Fruit fly (Drosophila melanogaster) whole organism, embryonic: ENCODE data around the gene CG6983.

Experiments used
- Bgb ChIP-seq: fragments of 200-800 bp; sonication (Bioruptor generic); IDR thresholded peaks from 2 replicates; pipeline ENCODE4 v1.3.6; 2022; ENCODE audit warnings: missing biosample characterization, missing genetic modification characterization; ENCODE audit not compliant: partially characterized antibody
- CG11504 ChIP-seq: fragments of 200-800 bp; sonication (Bioruptor generic); optimal IDR thresholded peaks from 3 replicates; lab custom pipeline; 2019; ENCODE audit warnings: missing biosample characterization, mild to moderate bottlenecking, missing genetic modification characterization, moderate library complexity
- CG12942 ChIP-seq: fragments of 200-800 bp; sonication (Bioruptor generic); optimal IDR thresholded peaks from 3 replicates; lab custom pipeline; 2016; ENCODE audit warnings: missing biosample characterization, missing genetic modification characterization
- CG13287 ChIP-seq: fragments of 200-800 bp; sonication (Bioruptor generic); IDR thresholded peaks from 2 replicates; pipeline ENCODE4 v1.3.6; 2022; ENCODE audit warnings: missing biosample characterization, missing genetic modification characterization; ENCODE audit not compliant: partially characterized antibody
- CG13424 ChIP-seq: fragments of 200-800 bp; sonication (Bioruptor generic); optimal IDR thresholded peaks from 2 replicates; lab custom pipeline; 2019; ENCODE audit warnings: missing biosample characterization, mild to moderate bottlenecking, missing genetic modification characterization, moderate library complexity
- CG13775 ChIP-seq: fragments of 200-800 bp; sonication (Bioruptor generic); optimal IDR thresholded peaks from 3 replicates; lab custom pipeline; 2017; ENCODE audit warnings: missing biosample characterization, mild to moderate bottlenecking, missing genetic modification characterization
- CG14710 ChIP-seq: fragments of 200-800 bp; sonication (Bioruptor generic); optimal IDR thresholded peaks from 3 replicates; lab custom pipeline; 2019; ENCODE audit warnings: missing biosample characterization, mild to moderate bottlenecking, missing genetic modification characterization, moderate library complexity
- CG15269 ChIP-seq: fragments of 200-800 bp; sonication (Bioruptor generic); optimal IDR thresholded peaks from 2 replicates; lab custom pipeline; 2018; ENCODE audit warnings: missing biosample characterization, mild to moderate bottlenecking, missing genetic modification characterization, moderate library complexity
- CG1647 ChIP-seq: fragments of 200-800 bp; sonication (Bioruptor generic); optimal IDR thresholded peaks from 3 replicates; lab custom pipeline; 2016; ENCODE audit warnings: missing biosample characterization, missing genetic modification characterization
- CG16813 ChIP-seq: fragments of 200-800 bp; sonication (Bioruptor generic); IDR thresholded peaks from 3 replicates; pipeline ENCODE4 v1.3.6; 2022; ENCODE audit warnings: missing biosample characterization, missing genetic modification characterization; ENCODE audit not compliant: partially characterized antibody
- CG16863 ChIP-seq: fragments of 200-800 bp; sonication (Bioruptor generic); optimal IDR thresholded peaks from 3 replicates; lab custom pipeline; 2016; ENCODE audit warnings: missing biosample characterization, missing genetic modification characterization
- CG17359 ChIP-seq: fragments of 200-800 bp; sonication (Bioruptor generic); optimal IDR thresholded peaks from 3 replicates; lab custom pipeline; 2018; ENCODE audit warnings: missing biosample characterization, mild to moderate bottlenecking, missing genetic modification characterization, moderate library complexity
- CG17568 ChIP-seq: fragments of 200-800 bp; sonication (Bioruptor generic); optimal IDR thresholded peaks from 2 replicates; lab custom pipeline; 2018; ENCODE audit warnings: missing biosample characterization, mild to moderate bottlenecking, missing genetic modification characterization, moderate library complexity
- CG2875 ChIP-seq: fragments of 200-800 bp; sonication (Bioruptor generic); optimal IDR thresholded peaks from 2 replicates; lab custom pipeline; 2017; ENCODE audit warnings: missing biosample characterization, mild to moderate bottlenecking, missing genetic modification characterization, missing genetic modification reagents
- CG34422 ChIP-seq: fragments of 200-800 bp; sonication (Bioruptor generic); IDR thresholded peaks from 3 replicates; pipeline ENCODE4 v1.3.6; 2022; ENCODE audit warnings: missing biosample characterization, missing genetic modification characterization
- CG42726 ChIP-seq: fragments of 200-800 bp; sonication (Bioruptor generic); IDR thresholded peaks from 2 replicates; pipeline ENCODE4 v1.3.6; 2022; ENCODE audit warnings: missing biosample characterization, missing genetic modification characterization; ENCODE audit not compliant: partially characterized antibody
- CG6654 ChIP-seq: fragments of 200-800 bp; sonication (Bioruptor generic); optimal IDR thresholded peaks from 2 replicates; lab custom pipeline; 2017; ENCODE audit warnings: missing biosample characterization, mild to moderate bottlenecking, missing genetic modification characterization
- CG6854 ChIP-seq: fragments of 200-800 bp; sonication (Bioruptor generic); optimal IDR thresholded peaks from 3 replicates; lab custom pipeline; 2017; ENCODE audit warnings: missing biosample characterization, mild to moderate bottlenecking, missing genetic modification characterization
- Drgx ChIP-seq: fragments of 200-800 bp; sonication (Bioruptor generic); IDR thresholded peaks from 2 replicates; pipeline ENCODE4 v1.3.6; 2022; ENCODE audit warnings: missing biosample characterization, missing genetic modification characterization
- E2f2 ChIP-seq: fragments of 200-800 bp; sonication (Bioruptor generic); IDR thresholded peaks from 2 replicates; pipeline ENCODE4 v1.3.6; 2022; ENCODE audit warnings: missing biosample characterization, missing genetic modification characterization
- HLH4C ChIP-seq: fragments of 200-800 bp; sonication (Bioruptor generic); IDR thresholded peaks from 3 replicates; pipeline ENCODE4 v1.3.6; 2022; ENCODE audit warnings: missing biosample characterization, missing genetic modification characterization; ENCODE audit not compliant: partially characterized antibody
- Hr51 ChIP-seq, 2 experiments: fragments of 200-800 bp; sonication (Bioruptor generic); optimal IDR thresholded peaks; 2 replicates in 1 of 2; 3 replicates in 1 of 2; lab custom pipeline; 2016 to 2018; ENCODE audit warnings: missing biosample characterization in 2 of 2, missing genetic modification characterization in 2 of 2, mild to moderate bottlenecking in 1 of 2, moderate library complexity in 1 of 2
- Lpt ChIP-seq: fragments of >200 bp; optimal IDR thresholded peaks from 2 replicates; lab custom pipeline; 2018; ENCODE audit warnings: missing biosample characterization, missing genetic modification characterization
- MTF-1 ChIP-seq: fragments of 200-800 bp; sonication (Bioruptor generic); optimal IDR thresholded peaks from 2 replicates; lab custom pipeline; 2018; ENCODE audit warnings: missing biosample characterization, mild to moderate bottlenecking, missing genetic modification characterization, borderline replicate concordance
- Med ChIP-seq: fragments of 200-800 bp; sonication (Bioruptor generic); peaks from one replicate; lab custom pipeline; 2016; ENCODE audit warnings: missing biosample characterization, missing genetic modification characterization, mild to moderate bottlenecking, inconsistent platforms, moderate library complexity
- Opbp ChIP-seq: fragments of 200-800 bp; sonication (Bioruptor generic); IDR thresholded peaks from 3 replicates; pipeline ENCODE4 v1.3.6; 2022; ENCODE audit warnings: missing biosample characterization, missing genetic modification characterization; ENCODE audit not compliant: partially characterized antibody
- Rfx ChIP-seq: fragments of 200-800 bp; sonication (Bioruptor generic); IDR thresholded peaks from 2 replicates; pipeline ENCODE4 v1.3.6; 2022; ENCODE audit warnings: missing biosample characterization, missing genetic modification characterization
- Taf1 ChIP-seq: fragments of 200-800 bp; sonication (Bioruptor generic); IDR thresholded peaks from 2 replicates; pipeline ENCODE4 v1.3.6; 2022; ENCODE audit warnings: missing biosample characterization, missing genetic modification characterization
- Xbp1 ChIP-seq: fragments of 200-800 bp; sonication (Bioruptor generic); optimal IDR thresholded peaks from 3 replicates; lab custom pipeline; 2016; ENCODE audit warnings: missing biosample characterization, mild to moderate bottlenecking, missing genetic modification characterization
- bbx ChIP-seq: fragments of 200-800 bp; sonication (Bioruptor generic); IDR thresholded peaks from 2 replicates; pipeline ENCODE4 v1.3.6; 2022; ENCODE audit warnings: missing biosample characterization, missing genetic modification characterization; ENCODE audit not compliant: partially characterized antibody
- chinmo ChIP-seq: fragments of 200-800 bp; sonication (Bioruptor generic); IDR thresholded peaks from 4 replicates; pipeline ENCODE4 v1.3.6; 2022; ENCODE audit warnings: missing biosample characterization, missing genetic modification characterization; ENCODE audit not compliant: partially characterized antibody
- ci ChIP-seq: fragments of 200-800 bp; sonication (Bioruptor generic); IDR thresholded peaks from 3 replicates; pipeline ENCODE4 v1.3.6; 2022; ENCODE audit warnings: missing biosample characterization, missing genetic modification characterization
- dmrt11E ChIP-seq: fragments of 200-800 bp; sonication (Bioruptor generic); optimal IDR thresholded peaks from 3 replicates; lab custom pipeline; 2018; ENCODE audit warnings: missing biosample characterization, mild to moderate bottlenecking, missing genetic modification characterization, moderate library complexity
- emc ChIP-seq: fragments of 200-800 bp; sonication (Bioruptor generic); optimal IDR thresholded peaks from 2 replicates; lab custom pipeline; 2016; ENCODE audit warnings: missing biosample characterization, missing genetic modification characterization
- knrl ChIP-seq: fragments of 200-800 bp; sonication (Bioruptor generic); IDR thresholded peaks from 3 replicates; pipeline ENCODE4 v1.3.6; 2022; ENCODE audit warnings: missing biosample characterization, missing genetic modification characterization; ENCODE audit not compliant: partially characterized antibody
- lola ChIP-seq, 3 experiments: fragments of >200 bp in 2 of 3; fragments of 200-800 bp in 1 of 3; sonication (Bioruptor generic) in 1 of 3; optimal IDR thresholded peaks; 2 replicates each; lab custom pipeline; 2017 to 2019; ENCODE audit warnings: missing biosample characterization in 3 of 3, missing genetic modification characterization in 3 of 3, mild to moderate bottlenecking in 1 of 3, moderate library complexity in 1 of 3
- lov ChIP-seq, 2 experiments: fragments of 200-800 bp in 1 of 2; fragments of >200 bp in 1 of 2; sonication (Bioruptor generic) in 1 of 2; IDR thresholded peaks in 1 of 2; optimal IDR thresholded peaks in 1 of 2; 2 replicates in 1 of 2; 3 replicates in 1 of 2; pipeline versions ENCODE4 v1.3.6 to Lab custom; 2017 to 2022; ENCODE audit warnings: missing biosample characterization in 1 of 2, missing genetic modification characterization in 1 of 2
- prd ChIP-seq, 3 experiments: fragments of >200 bp in 2 of 3; fragments of 200-800 bp in 1 of 3; sonication (Bioruptor generic) in 1 of 3; optimal IDR thresholded peaks in 2 of 3; IDR thresholded peaks in 1 of 3; 2 replicates in 2 of 3; 3 replicates in 1 of 3; pipeline versions ENCODE4 v1.3.6 to Lab custom; 2017 to 2022; ENCODE audit warnings: missing biosample characterization in 1 of 3, missing genetic modification characterization in 1 of 3
- ro ChIP-seq: fragments of 200-800 bp; sonication (Bioruptor generic); IDR thresholded peaks from 2 replicates; pipeline ENCODE4 v1.3.6; 2022; ENCODE audit warnings: missing biosample characterization, missing genetic modification characterization
- sd ChIP-seq: fragments of 200-800 bp; sonication (Bioruptor generic); optimal IDR thresholded peaks from 3 replicates; lab custom pipeline; 2018; ENCODE audit warnings: missing biosample characterization, mild to moderate bottlenecking, missing genetic modification characterization, moderate library complexity
- stwl ChIP-seq: fragments of 200-800 bp; sonication (Bioruptor generic); optimal IDR thresholded peaks from 3 replicates; lab custom pipeline; 2018; ENCODE audit warnings: missing biosample characterization, mild to moderate bottlenecking, missing genetic modification characterization, moderate library complexity
- twi ChIP-seq: fragments of 200-800 bp; optimal IDR thresholded peaks from 2 replicates; lab custom pipeline; 2019; ENCODE audit warnings: missing biosample characterization, mild to moderate bottlenecking, missing genetic modification characterization, moderate library complexity
- vnd ChIP-seq: fragments of 200-800 bp; sonication (Bioruptor generic); IDR thresholded peaks from 3 replicates; pipeline ENCODE4 v1.3.6; 2022; ENCODE audit warnings: missing biosample characterization, missing genetic modification characterization; ENCODE audit not compliant: partially characterized antibody
- zfh1 ChIP-seq: fragments of 200-800 bp; sonication (Bioruptor generic); IDR thresholded peaks from 3 replicates; pipeline ENCODE4 v1.3.6; 2022; ENCODE audit warnings: missing biosample characterization, missing genetic modification characterization

CG6983 gene

DNA sequence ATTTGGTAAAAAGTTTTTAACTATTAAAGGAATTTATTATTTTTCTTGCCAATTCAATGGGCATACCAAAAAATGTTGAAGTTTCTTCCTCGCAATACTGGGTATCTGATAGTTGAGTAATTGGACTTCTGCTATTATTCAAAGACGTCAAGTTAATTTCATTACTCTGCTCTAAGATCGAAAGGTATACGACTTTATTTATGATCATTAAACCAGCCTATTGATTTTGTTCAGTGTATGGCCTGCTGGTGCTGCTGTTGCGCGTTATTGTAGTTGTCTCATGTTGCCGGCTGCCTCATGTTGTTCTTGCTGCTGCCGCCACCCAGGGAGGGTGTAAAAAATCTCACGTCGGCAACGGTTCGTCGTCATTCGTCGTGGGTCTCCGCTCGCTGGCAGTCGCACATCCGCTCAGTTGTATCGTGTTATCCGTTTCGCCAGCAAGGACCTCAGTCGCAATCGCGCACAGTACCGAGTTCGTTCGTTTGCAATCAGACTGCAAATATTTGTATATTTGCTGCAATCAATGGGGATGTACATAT is 53.5 kb downstream of the CG6983 start, which contains the start of gene CG7120 (continued):
- TF ChIP-seq CG12942 (GFP tag; lab: Kevin White, UChicago) (peak; percentile 14), CG2875 (GFP tag; lab: Kevin White, UChicago) (peak; percentile 21), CG11504 (tag; lab: Kevin White, UChicago) (peak; percentile 93), knrl (GFP tag; lab: Robert Waterston, UW) (no peak), CG14710 (tag; lab: Kevin White, UChicago) (peak; percentile 48), CG16863 (peak; percentile 51), CG13424 (tag; lab: Kevin White, UChicago) (peak; percentile 54), CG13775 (GFP tag; lab: Kevin White, UChicago) (peak; percentile 34), CG17359 (tag; lab: Kevin White, UChicago) (no peak), lola (GFP tag; optimal IDR thresholded peaks at IDR 0.05; lab: Kevin White, UChicago) (peak in 1 of 3 experiments; percentile 72)

DNA sequence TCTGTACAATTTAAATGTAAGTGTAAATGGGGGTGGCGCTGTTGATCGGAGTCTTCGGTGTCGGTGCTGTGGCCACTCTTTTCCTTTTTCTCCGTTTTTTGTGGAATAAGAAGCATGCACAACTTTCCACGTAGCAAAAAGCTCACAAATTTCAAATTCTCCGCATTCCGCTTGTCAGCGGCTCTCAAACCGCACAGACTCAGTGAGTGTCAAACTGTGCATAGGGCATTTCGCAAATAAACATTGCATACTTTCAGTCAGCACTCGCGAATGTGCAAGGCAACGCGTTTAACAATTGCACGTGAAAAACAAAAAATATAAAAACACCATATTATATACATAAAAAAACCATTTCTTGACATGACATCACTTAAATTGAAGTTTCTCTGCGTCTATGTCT is 54.2 kb downstream of the CG6983 start:
- TF ChIP-seq Rfx (GFP tag; lab: Robert Waterston, UW) (peak; percentile 35; the same call in 1 of the 2 replicates), Med (GFP tag; lab: Kevin White, UChicago) (peak; percentile 10), chinmo (GFP tag; lab: Robert Waterston, UW) (peak; percentile 65; the same call in 2 of the 4 replicates), ro (GFP tag; lab: Robert Waterston, UW) (no peak), CG16813 (GFP tag; lab: Robert Waterston, UW) (0 out of 3 replicates have a peak, but pooled peaks have one; percentile 25), dmrt11E (tag; lab: Kevin White, UChicago) (no peak), emc (no peak), HLH4C (GFP tag; lab: Robert Waterston, UW) (peak; percentile 29; the same call in 1 of the 3 replicates), Lpt (GFP tag; lab: Kevin White, UChicago) (no peak), CG42726 (peak; percentile 53; the same call in 1 of the 2 replicates), CG34422 (GFP tag; lab: Robert Waterston, UW) (0 out of 3 replicates have a peak, but pooled peaks have one; percentile 7), Taf1 (GFP tag; lab: Robert Waterston, UW) (no peak), sd (tag; lab: Kevin White, UChicago) (peak; percentile 100), bbx (GFP tag; lab: Robert Waterston, UW) (peak; percentile 46; the same call in 1 of the 2 replicates), Xbp1 (peak; percentile 2), Drgx (GFP tag; lab: Robert Waterston, UW) (0 out of 2 replicates have a peak, but pooled peaks have one; percentile 15), CG6854 (GFP tag; lab: Kevin White, UChicago) (peak; percentile 53), Bgb (GFP tag; lab: Robert Waterston, UW) (peak; percentile 61), CG15269 (tag; lab: Kevin White, UChicago) (no peak), CG13287 (peak; percentile 24; the same call in 1 of the 2 replicates), stwl (tag; lab: Kevin White, UChicago) (peak; percentile 29), lov (optimal IDR thresholded peaks at IDR 0.05; lab: Kevin White, UChicago) (no peak), lov (GFP tag; IDR thresholded peaks at IDR 0.05; lab: Robert Waterston, UW) (0 out of 3 replicates have a peak, but pooled peaks have one; percentile 42), Hr51 (GFP tag; optimal IDR thresholded peaks at IDR 0.05; lab: Kevin White, UChicago) (no peak), E2f2 (peak; percentile 81), CG6654 (GFP tag; lab: Kevin White, UChicago) (peak; percentile 100), CG17568 (no peak), CG1647 (GFP tag; lab: Kevin White, UChicago) (no peak), ci (GFP tag; lab: Robert Waterston, UW) (peak; percentile 66; the same call in 2 of the 3 replicates), Opbp (GFP tag; lab: Robert Waterston, UW) (peak; percentile 72), twi (tag; lab: Kevin White, UChicago) (no peak), vnd (GFP tag; lab: Robert Waterston, UW) (peak; percentile 22; the same call in 1 of the 3 replicates), zfh1 (0 out of 3 replicates have a peak, but pooled peaks have one; percentile 39), MTF-1 (no peak), prd (optimal IDR thresholded peaks at IDR 0.05; lab: Kevin White, UChicago) (no peak), prd (GFP tag; IDR thresholded peaks at IDR 0.05; lab: Robert Waterston, UW) (0 out of 3 replicates have a peak, but pooled peaks have one; percentile 28)
